Worm (Caenorhabditis elegans): Measurements from ENCODE around the gene W03F9.4.

- TF ChIP-seq him-1 (tag; optimal IDR thresholded peaks at IDR 0.05) (no peak), dao-5 (tag; optimal IDR thresholded peaks at IDR 0.05) (no peak), W03F9.2 (tag; optimal IDR thresholded peaks at IDR 0.05) (peak; percentile 93)
These were observed 27.7 kb downstream of the W03F9.4 start for ce11 chrV:123513-123912.
